Fruit fly (Drosophila melanogaster) whole organism, wandering third instar larva: ENCODE data around the gene CG43880.

Experiments
- Abd-B ChIP-seq: fragments of >200 bp; optimal IDR thresholded peaks from 2 replicates; lab custom pipeline; 2017; ENCODE audit warnings: missing biosample characterization, missing genetic modification characterization
- Myc ChIP-seq: fragments of >200 bp; optimal IDR thresholded peaks from 2 replicates; lab custom pipeline; 2017
- N ChIP-seq: fragments of >200 bp; optimal IDR thresholded peaks from 2 replicates; lab custom pipeline; 2018; ENCODE audit warnings: missing biosample characterization, missing external identifiers, missing genetic modification characterization
- jim ChIP-seq: fragments of 175-275, 200-325 bp; sonication (Bioruptor generic); optimal IDR thresholded peaks from 2 replicates; lab custom pipeline; 2016; ENCODE audit warnings: missing biosample characterization, mild to moderate bottlenecking, missing genetic modification characterization
- psq ChIP-seq: fragments of 200-800 bp; sonication (Bioruptor generic); optimal IDR thresholded peaks from 3 replicates; lab custom pipeline; 2017; ENCODE audit warnings: missing biosample characterization, mild to moderate bottlenecking, missing genetic modification characterization, moderate library complexity

- TF ChIP-seq jim (no peak), N (no peak), psq (no peak), Abd-B (no peak), Myc (lab: Kevin White, UChicago) (no peak)
Measured at dm6 chr3L:7963022-7963421, 16.9 kb upstream of the CG43880 start.
